Fruit fly (Drosophila melanogaster) whole organism, embryonic: Measurements from ENCODE around the gene Taf8.

Experiments
- ATbp ChIP-seq: fragments of 200-800 bp; sonication (Bioruptor generic); optimal IDR thresholded peaks from 2 replicates; lab custom pipeline; 2017; ENCODE audit warnings: missing biosample characterization, mild to moderate bottlenecking, missing genetic modification characterization, missing genetic modification reagents
- BEAF-32 ChIP-seq: fragments of 200-800 bp; sonication (Bioruptor generic); optimal IDR thresholded peaks from 3 replicates; lab custom pipeline; 2017; ENCODE audit warnings: missing biosample characterization, missing genetic modification characterization, mild to moderate bottlenecking, moderate library complexity, missing genetic modification reagents
- Blimp-1 ChIP-seq: fragments of 200-800 bp; sonication (Bioruptor generic); optimal IDR thresholded peaks from 3 replicates; lab custom pipeline; 2018; ENCODE audit warnings: missing biosample characterization, missing genetic modification characterization, mild to moderate bottlenecking, moderate library complexity, missing genetic modification reagents
- CG1024 ChIP-seq: fragments of 200-800 bp; sonication (Bioruptor generic); IDR thresholded peaks from 2 replicates; pipeline ENCODE4 v1.3.6; 2022; ENCODE audit warnings: missing biosample characterization, missing genetic modification characterization
- CG10654 ChIP-seq: fragments of 200-800 bp; sonication (Bioruptor generic); optimal IDR thresholded peaks from 2 replicates; lab custom pipeline; 2016; ENCODE audit warnings: missing biosample characterization, missing genetic modification characterization
- CG11456 ChIP-seq: fragments of 200-800 bp; sonication (Bioruptor generic); IDR thresholded peaks from 3 replicates; pipeline ENCODE4 v1.3.6; 2022; ENCODE audit warnings: missing biosample characterization, missing genetic modification characterization
- CG1233 ChIP-seq: fragments of 200-800 bp; sonication (Bioruptor generic); optimal IDR thresholded peaks from 4 replicates; lab custom pipeline; 2018; ENCODE audit warnings: missing biosample characterization, mild to moderate bottlenecking, missing genetic modification characterization
- CG13287 ChIP-seq: fragments of 200-800 bp; sonication (Bioruptor generic); IDR thresholded peaks from 2 replicates; pipeline ENCODE4 v1.3.6; 2022; ENCODE audit warnings: missing biosample characterization, missing genetic modification characterization; ENCODE audit not compliant: partially characterized antibody
- CG14441 ChIP-seq: fragments of 200-800 bp; sonication (Bioruptor generic); IDR thresholded peaks from 2 replicates; pipeline ENCODE4 v1.3.6; 2022; ENCODE audit warnings: missing biosample characterization, missing genetic modification characterization
- CG17385 ChIP-seq: fragments of 200-800 bp; sonication (Bioruptor generic); optimal IDR thresholded peaks from 3 replicates; lab custom pipeline; 2018; ENCODE audit warnings: missing biosample characterization, mild to moderate bottlenecking, missing genetic modification characterization
- CG18619 ChIP-seq: fragments of 200-800 bp; sonication (Bioruptor generic); optimal IDR thresholded peaks from 3 replicates; lab custom pipeline; 2017; ENCODE audit warnings: missing biosample characterization, mild to moderate bottlenecking, missing genetic modification characterization
- CG30431 ChIP-seq: fragments of 200-800 bp; sonication (Bioruptor generic); optimal IDR thresholded peaks from 2 replicates; lab custom pipeline; 2017; ENCODE audit warnings: missing biosample characterization, missing genetic modification characterization
- CG32532 ChIP-seq: fragments of 200-800 bp; sonication (Bioruptor generic); IDR thresholded peaks from 2 replicates; pipeline ENCODE4 v1.3.6; 2022; ENCODE audit warnings: missing biosample characterization, missing genetic modification characterization
- CG33557 ChIP-seq: fragments of 200-800 bp; sonication (Bioruptor generic); optimal IDR thresholded peaks from 2 replicates; lab custom pipeline; 2019; ENCODE audit warnings: missing biosample characterization, mild to moderate bottlenecking, missing genetic modification characterization, moderate library complexity
- CG34376 ChIP-seq: fragments of 200-800 bp; sonication (Bioruptor generic); optimal IDR thresholded peaks from 2 replicates; lab custom pipeline; 2018; ENCODE audit warnings: missing biosample characterization, mild to moderate bottlenecking, missing genetic modification characterization
- CG4617 ChIP-seq: fragments of 200-800 bp; sonication (Bioruptor generic); optimal IDR thresholded peaks from 3 replicates; lab custom pipeline; 2016; ENCODE audit warnings: missing biosample characterization, missing genetic modification characterization, borderline replicate concordance
- CG8290 ChIP-seq, 3 experiments: fragments of 200-800 bp; sonication (Bioruptor generic); optimal IDR thresholded peaks; 2 replicates each; lab custom pipeline; 2016 to 2019; ENCODE audit warnings: missing biosample characterization in 3 of 3, missing genetic modification characterization in 3 of 3, mild to moderate bottlenecking in 2 of 3, moderate library complexity in 1 of 3
- CG9876 ChIP-seq: fragments of 200-800 bp; sonication (Bioruptor generic); optimal IDR thresholded peaks from 2 replicates; lab custom pipeline; 2016; ENCODE audit warnings: missing biosample characterization, missing genetic modification characterization
- Dp ChIP-seq: fragments of 200-800 bp; sonication (Bioruptor generic); optimal IDR thresholded peaks from 2 replicates; lab custom pipeline; 2018; ENCODE audit warnings: missing biosample characterization, mild to moderate bottlenecking, missing genetic modification characterization, moderate library complexity
- HLH54F ChIP-seq: fragments of 200-800 bp; sonication (Bioruptor generic); optimal IDR thresholded peaks from 3 replicates; lab custom pipeline; 2016; ENCODE audit warnings: missing biosample characterization, missing genetic modification characterization
- HmgZ ChIP-seq: fragments of 200-800 bp; sonication (Bioruptor generic); optimal IDR thresholded peaks from 2 replicates; lab custom pipeline; 2018; ENCODE audit warnings: missing biosample characterization, mild to moderate bottlenecking, missing genetic modification characterization
- Hmr ChIP-seq: fragments of 200-800 bp; sonication (Bioruptor generic); optimal IDR thresholded peaks from 3 replicates; lab custom pipeline; 2017; ENCODE audit warnings: mild to moderate bottlenecking, missing biosample characterization, missing genetic modification reagents, missing genetic modification characterization
- NK7.1 ChIP-seq: fragments of 200-800 bp; sonication (Bioruptor generic); optimal IDR thresholded peaks from 3 replicates; lab custom pipeline; 2016; ENCODE audit warnings: missing biosample characterization, missing genetic modification characterization
- Ptx1 ChIP-seq: fragments of 200-800 bp; sonication (Bioruptor generic); IDR thresholded peaks from 2 replicates; pipeline ENCODE4 v1.3.6; 2022; ENCODE audit warnings: missing biosample characterization, missing genetic modification characterization
- Stat92E ChIP-seq, 3 experiments: fragments of >200 bp in 2 of 3; fragments of 200-800 bp in 1 of 3; sonication (Bioruptor generic) in 1 of 3; optimal IDR thresholded peaks; 2 replicates each; lab custom pipeline; 2017 to 2019; ENCODE audit warnings: missing biosample characterization in 3 of 3, missing genetic modification characterization in 3 of 3, mild to moderate bottlenecking in 1 of 3, moderate library complexity in 1 of 3
- al ChIP-seq: fragments of 200-800 bp; sonication (Bioruptor generic); IDR thresholded peaks from 2 replicates; pipeline ENCODE4 v1.3.6; 2022; ENCODE audit warnings: missing biosample characterization, missing genetic modification characterization
- caup ChIP-seq: fragments of 200-800 bp; sonication (Bioruptor generic); optimal IDR thresholded peaks from 3 replicates; lab custom pipeline; 2017; ENCODE audit warnings: missing biosample characterization, mild to moderate bottlenecking, missing genetic modification characterization, moderate library complexity; ENCODE audit not compliant: severe bottlenecking
- crol ChIP-seq: fragments of 200-800 bp; sonication (Bioruptor generic); IDR thresholded peaks from 2 replicates; pipeline ENCODE4 v1.3.6; 2022; ENCODE audit warnings: missing biosample characterization, missing genetic modification characterization
- danr ChIP-seq: fragments of 200-800 bp; sonication (Bioruptor generic); IDR thresholded peaks from 2 replicates; pipeline ENCODE4 v1.3.6; 2022; ENCODE audit warnings: missing biosample characterization, missing genetic modification characterization
- fd102C ChIP-seq: fragments of 200-800 bp; sonication (Bioruptor generic); optimal IDR thresholded peaks from 2 replicates; lab custom pipeline; 2018; ENCODE audit warnings: missing biosample characterization, mild to moderate bottlenecking, missing genetic modification characterization, moderate library complexity
- gsb ChIP-seq: fragments of 200-800 bp; sonication (Bioruptor generic); IDR thresholded peaks from 2 replicates; pipeline ENCODE4 v1.3.6; 2022; ENCODE audit warnings: missing biosample characterization, missing genetic modification characterization
- mirr ChIP-seq: fragments of 200-800 bp; sonication (Bioruptor generic); optimal IDR thresholded peaks from 3 replicates; lab custom pipeline; 2018; ENCODE audit warnings: missing biosample characterization, mild to moderate bottlenecking, missing genetic modification characterization
- slbo ChIP-seq: fragments of 200-800 bp; sonication (Bioruptor generic); IDR thresholded peaks from 2 replicates; pipeline ENCODE4 v1.3.6; 2022; ENCODE audit warnings: missing biosample characterization, missing genetic modification characterization
- tap ChIP-seq: fragments of 200-800 bp; optimal IDR thresholded peaks from 3 replicates; lab custom pipeline; 2019; ENCODE audit warnings: missing biosample characterization, mild to moderate bottlenecking, missing genetic modification characterization, moderate library complexity

Gene Taf8

dm6 chrX:18153001-18153400, 51.2 kb downstream of the Taf8 start (continued):
- no peak for TF ChIP-seq CG10654 (GFP tag; lab: Kevin White, UChicago)
- no peak for TF ChIP-seq CG9876 (GFP tag; lab: Kevin White, UChicago)
- no peak for TF ChIP-seq CG13287 (GFP tag; lab: Robert Waterston, UW)
- no peak for TF ChIP-seq Stat92E (GFP tag; optimal IDR thresholded peaks at IDR 0.05; lab: Kevin White, UChicago)
- TF ChIP-seq CG33557 (GFP tag; lab: Kevin White, UChicago), result no peak
- no peak for TF ChIP-seq CG4617 (GFP tag; lab: Kevin White, UChicago)
- peak; percentile 9; the same call in 1 of the 2 replicates for TF ChIP-seq slbo
- TF ChIP-seq CG17385 (GFP tag; lab: Kevin White, UChicago), result no peak
- TF ChIP-seq CG18619 (GFP tag; lab: Kevin White, UChicago), result no peak
- no peak for TF ChIP-seq BEAF-32
- no peak for TF ChIP-seq HLH54F (GFP tag; lab: Kevin White, UChicago)
- no peak for TF ChIP-seq CG11456
- TF ChIP-seq Ptx1 (GFP tag; lab: Robert Waterston, UW), result peak; percentile 41; the same call in 1 of the 2 replicates
- no peak for TF ChIP-seq CG1233
- TF ChIP-seq HmgZ (tag; lab: Kevin White, UChicago), result no peak
- 0 out of 2 replicates have a peak, but pooled peaks have one; percentile 23 for TF ChIP-seq gsb (GFP tag; lab: Robert Waterston, UW)
- no peak for TF ChIP-seq NK7.1 (GFP tag; lab: Kevin White, UChicago)
- TF ChIP-seq CG34376 (GFP tag; lab: Kevin White, UChicago), result no peak
- TF ChIP-seq CG1024, result no peak
- TF ChIP-seq danr (GFP tag; lab: Robert Waterston, UW), result no peak
- no peak for TF ChIP-seq CG8290 (GFP tag; optimal IDR thresholded peaks at IDR 0.05; lab: Kevin White, UChicago)
- TF ChIP-seq CG8290 (tag; optimal IDR thresholded peaks at IDR 0.05; lab: Kevin White, UChicago), result no peak
- peak; percentile 4 for TF ChIP-seq Hmr (GFP tag; lab: Kevin White, UChicago)
- peak; percentile 11; the same call in 1 of the 2 replicates for TF ChIP-seq al (GFP tag; lab: Robert Waterston, UW)
- no peak for TF ChIP-seq tap (tag; lab: Kevin White, UChicago)
- no peak for TF ChIP-seq CG30431 (GFP tag; lab: Kevin White, UChicago)
- peak; percentile 22 for TF ChIP-seq caup
- TF ChIP-seq CG32532 (GFP tag; lab: Robert Waterston, UW), result peak; percentile 31; the same call in 1 of the 2 replicates
- TF ChIP-seq Dp (GFP tag; lab: Kevin White, UChicago), result no peak
- TF ChIP-seq ATbp (GFP tag; lab: Kevin White, UChicago), result no peak
- no peak for TF ChIP-seq CG14441 (GFP tag; lab: Robert Waterston, UW)
- TF ChIP-seq crol (GFP tag; lab: Robert Waterston, UW), result no peak
- no peak for TF ChIP-seq mirr
- no peak for TF ChIP-seq fd102C (GFP tag; lab: Kevin White, UChicago)
- TF ChIP-seq Blimp-1 (GFP tag; lab: Kevin White, UChicago), result no peak
- TF ChIP-seq, all 482 proteins: peak for 38
